Fruit fly (Drosophila melanogaster) whole organism, embryonic: ENCODE results near the gene Acp32CD.

Experiments
- Awh ChIP-seq: fragments of 200-800 bp; sonication (Bioruptor generic); IDR thresholded peaks from 2 replicates; pipeline ENCODE4, ENCODE4 v1.3.6; 2022; ENCODE audit warnings: missing biosample characterization, missing genetic modification characterization
- BEAF-32 ChIP-seq: fragments of 200-800 bp; sonication (Bioruptor generic); optimal IDR thresholded peaks from 3 replicates; lab custom pipeline; 2017; ENCODE audit warnings: missing biosample characterization, missing genetic modification characterization, mild to moderate bottlenecking, moderate library complexity, missing genetic modification reagents
- Bteb2 ChIP-seq: fragments of 200-800 bp; sonication (Bioruptor generic); optimal IDR thresholded peaks from 2 replicates; lab custom pipeline; 2016; ENCODE audit warnings: missing biosample characterization, missing genetic modification characterization
- C15 ChIP-seq: fragments of 200-800 bp; sonication (Bioruptor generic); IDR thresholded peaks from 3 replicates; pipeline ENCODE4 v1.3.6; 2022; ENCODE audit warnings: missing biosample characterization, missing genetic modification characterization
- CG11504 ChIP-seq: fragments of 200-800 bp; sonication (Bioruptor generic); optimal IDR thresholded peaks from 3 replicates; lab custom pipeline; 2019; ENCODE audit warnings: missing biosample characterization, mild to moderate bottlenecking, missing genetic modification characterization, moderate library complexity
- CG11723 ChIP-seq: fragments of 200-800 bp; sonication (Bioruptor generic); optimal IDR thresholded peaks from 2 replicates; lab custom pipeline; 2017; ENCODE audit warnings: missing biosample characterization, mild to moderate bottlenecking, missing genetic modification characterization
- CG14014 ChIP-seq: fragments of 200-800 bp; sonication (Bioruptor generic); IDR thresholded peaks from 2 replicates; pipeline ENCODE4 v1.3.6; 2022; ENCODE audit warnings: missing biosample characterization, missing genetic modification characterization
- CG42726 ChIP-seq: fragments of 200-800 bp; sonication (Bioruptor generic); IDR thresholded peaks from 2 replicates; pipeline ENCODE4 v1.3.6; 2022; ENCODE audit warnings: missing biosample characterization, missing genetic modification characterization; ENCODE audit not compliant: partially characterized antibody
- CG4282 ChIP-seq: fragments of 200-800 bp; sonication (Bioruptor generic); optimal IDR thresholded peaks from 2 replicates; lab custom pipeline; 2016; ENCODE audit warnings: missing biosample characterization, missing genetic modification characterization
- CG4360 ChIP-seq: fragments of 200-800 bp; sonication (Bioruptor generic); IDR thresholded peaks from 2 replicates; pipeline ENCODE4 v1.3.6; 2022; ENCODE audit warnings: missing biosample characterization, missing genetic modification characterization
- CG5953 ChIP-seq: fragments of 200-800 bp; sonication (Bioruptor generic); IDR thresholded peaks from 2 replicates; pipeline ENCODE4 v1.3.6; 2022; ENCODE audit warnings: missing biosample characterization, missing genetic modification characterization
- CG6654 ChIP-seq: fragments of 200-800 bp; sonication (Bioruptor generic); optimal IDR thresholded peaks from 2 replicates; lab custom pipeline; 2017; ENCODE audit warnings: missing biosample characterization, mild to moderate bottlenecking, missing genetic modification characterization
- CG8478 ChIP-seq: fragments of >200 bp; optimal IDR thresholded peaks from 2 replicates; lab custom pipeline; 2018
- CTCF ChIP-seq: fragments of 200-800 bp; sonication (Bioruptor generic); optimal IDR thresholded peaks from 2 replicates; lab custom pipeline; 2017; ENCODE audit warnings: missing biosample characterization, mild to moderate bottlenecking, missing genetic modification characterization, moderate library complexity
- Gug ChIP-seq: fragments of 200-800 bp; sonication (Bioruptor generic); IDR thresholded peaks from 4 replicates; pipeline ENCODE4 v1.3.6; 2022; ENCODE audit warnings: missing biosample characterization, missing genetic modification characterization
- HHEX ChIP-seq: fragments of 200-800 bp; sonication (Bioruptor generic); optimal IDR thresholded peaks from 3 replicates; lab custom pipeline; 2017; ENCODE audit warnings: missing biosample characterization, mild to moderate bottlenecking, missing genetic modification characterization, missing genetic modification reagents
- Hr3 ChIP-seq: fragments of 200-800 bp; sonication (Bioruptor generic); optimal IDR thresholded peaks from 3 replicates; lab custom pipeline; 2016; ENCODE audit warnings: missing biosample characterization, missing genetic modification characterization
- Hr78 ChIP-seq, 2 experiments: fragments of 200-800 bp in 1 of 2; fragments of >200 bp in 1 of 2; sonication (Bioruptor generic) in 1 of 2; optimal IDR thresholded peaks; 2 replicates each; lab custom pipeline; 2017 to 2019; ENCODE audit warnings: missing biosample characterization in 2 of 2, missing genetic modification characterization in 2 of 2, mild to moderate bottlenecking in 1 of 2, moderate library complexity in 1 of 2
- Hsf ChIP-seq: fragments of 200-800 bp; sonication (Bioruptor generic); optimal IDR thresholded peaks from 3 replicates; lab custom pipeline; 2016; ENCODE audit warnings: missing biosample characterization, missing genetic modification characterization
- Lim3 ChIP-seq: fragments of 200-800 bp; sonication (Bioruptor generic); IDR thresholded peaks from 2 replicates; pipeline ENCODE4 v1.3.6; 2022; ENCODE audit warnings: missing biosample characterization, missing genetic modification characterization
- Nf-YB ChIP-seq: fragments of 200-800 bp; sonication (Bioruptor generic); optimal IDR thresholded peaks from 3 replicates; lab custom pipeline; 2019; ENCODE audit warnings: missing biosample characterization, mild to moderate bottlenecking, missing genetic modification characterization, moderate library complexity
- Nf-YC ChIP-seq: fragments of 200-800 bp; optimal IDR thresholded peaks from 3 replicates; lab custom pipeline; 2019; ENCODE audit warnings: missing biosample characterization, mild to moderate bottlenecking, missing genetic modification characterization, moderate library complexity
- Poxn ChIP-seq: fragments of 200-800 bp; sonication (Bioruptor generic); IDR thresholded peaks from 2 replicates; pipeline ENCODE4 v1.3.6; 2022; ENCODE audit warnings: missing biosample characterization, missing genetic modification characterization
- Usf ChIP-seq: fragments of 200-800 bp; sonication (Bioruptor generic); optimal IDR thresholded peaks from 2 replicates; lab custom pipeline; 2017; ENCODE audit warnings: missing genotype, missing biosample characterization, missing genetic modification characterization
- ac ChIP-seq: fragments of 200-800 bp; sonication (Bioruptor generic); optimal IDR thresholded peaks from 3 replicates; lab custom pipeline; 2017; ENCODE audit warnings: missing biosample characterization, mild to moderate bottlenecking, missing genetic modification characterization
- cato ChIP-seq: fragments of 200-800 bp; sonication (Bioruptor generic); optimal IDR thresholded peaks from 2 replicates; lab custom pipeline; 2016; ENCODE audit warnings: missing biosample characterization, missing genetic modification characterization, borderline replicate concordance
- corto ChIP-seq: fragments of 200-800 bp; sonication (Bioruptor generic); optimal IDR thresholded peaks from 2 replicates; lab custom pipeline; 2016; ENCODE audit warnings: missing biosample characterization, mild to moderate bottlenecking, missing genetic modification characterization, moderate library complexity
- gce ChIP-seq: fragments of 200-800 bp; sonication (Bioruptor generic); IDR thresholded peaks from 3 replicates; pipeline ENCODE4 v1.3.6; 2022; ENCODE audit warnings: missing biosample characterization, missing genetic modification characterization
- gsb ChIP-seq: fragments of 200-800 bp; sonication (Bioruptor generic); IDR thresholded peaks from 2 replicates; pipeline ENCODE4 v1.3.6; 2022; ENCODE audit warnings: missing biosample characterization, missing genetic modification characterization
- gsb-n ChIP-seq: fragments of 200-800 bp; sonication (Bioruptor generic); optimal IDR thresholded peaks from 3 replicates; lab custom pipeline; 2018; ENCODE audit warnings: missing biosample characterization, mild to moderate bottlenecking, missing genetic modification characterization
- gt ChIP-seq: fragments of 200-800 bp; sonication (Bioruptor generic); IDR thresholded peaks from 2 replicates; pipeline ENCODE4 v1.3.6; 2022; ENCODE audit warnings: missing biosample characterization, missing genetic modification characterization
- hbn ChIP-seq: fragments of 200-800 bp; sonication (Bioruptor generic); IDR thresholded peaks from 2 replicates; pipeline ENCODE4 v1.3.6; 2022; ENCODE audit warnings: missing biosample characterization, missing genetic modification characterization; ENCODE audit not compliant: partially characterized antibody
- luna ChIP-seq: fragments of 200-800 bp; sonication (Bioruptor generic); optimal IDR thresholded peaks from 2 replicates; lab custom pipeline; 2016; ENCODE audit warnings: missing biosample characterization, missing genetic modification characterization
- pan ChIP-seq, 4 experiments: fragments of >200 bp in 3 of 4; fragments of 200-800 bp in 1 of 4; sonication (Bioruptor generic) in 1 of 4; optimal IDR thresholded peaks in 3 of 4; IDR thresholded peaks in 1 of 4; 2 replicates each; pipeline versions ENCODE4 v1.3.6 to Lab custom; 2017 to 2022; ENCODE audit warnings: missing biosample characterization in 2 of 4, missing genetic modification characterization in 2 of 4, mixed read lengths in 1 of 4
- pfk ChIP-seq: fragments of 200-800 bp; sonication (Bioruptor generic); optimal IDR thresholded peaks from 2 replicates; lab custom pipeline; 2018; ENCODE audit warnings: missing biosample characterization, mild to moderate bottlenecking, missing genetic modification characterization, moderate library complexity
- pros ChIP-seq: fragments of 200-800 bp; sonication (Bioruptor generic); optimal IDR thresholded peaks from 3 replicates; lab custom pipeline; 2019; ENCODE audit warnings: missing biosample characterization, mild to moderate bottlenecking, missing genetic modification characterization, moderate library complexity
- run ChIP-seq: fragments of 200-800 bp; sonication (Bioruptor generic); optimal IDR thresholded peaks from 3 replicates; lab custom pipeline; 2018; ENCODE audit warnings: missing biosample characterization, mild to moderate bottlenecking, missing genetic modification characterization
- sisA ChIP-seq: fragments of 200-800 bp; sonication (Bioruptor generic); IDR thresholded peaks from 2 replicates; pipeline ENCODE4 v1.3.6; 2022; ENCODE audit warnings: missing biosample characterization, missing genetic modification characterization
- sqz ChIP-seq: fragments of 200-800 bp; sonication (Bioruptor generic); optimal IDR thresholded peaks from 3 replicates; lab custom pipeline; 2018; ENCODE audit warnings: missing biosample characterization, mild to moderate bottlenecking, missing genetic modification characterization
- stwl ChIP-seq: fragments of 200-800 bp; sonication (Bioruptor generic); optimal IDR thresholded peaks from 3 replicates; lab custom pipeline; 2018; ENCODE audit warnings: missing biosample characterization, mild to moderate bottlenecking, missing genetic modification characterization, moderate library complexity
- tgo ChIP-seq: fragments of 200-800 bp; sonication (Bioruptor generic); IDR thresholded peaks from 3 replicates; pipeline ENCODE4 v1.3.6; 2022; ENCODE audit warnings: missing biosample characterization, missing genetic modification characterization
- tio ChIP-seq: fragments of 200-800 bp; sonication (Bioruptor generic); optimal IDR thresholded peaks from 2 replicates; lab custom pipeline; 2017; ENCODE audit warnings: missing biosample characterization, missing genetic modification characterization, inconsistent platforms
- trem ChIP-seq: fragments of 200-800 bp; optimal IDR thresholded peaks from 3 replicates; lab custom pipeline; 2019; ENCODE audit warnings: missing biosample characterization, mild to moderate bottlenecking, missing genetic modification characterization, moderate library complexity
- twi ChIP-seq: fragments of 200-800 bp; optimal IDR thresholded peaks from 2 replicates; lab custom pipeline; 2019; ENCODE audit warnings: missing biosample characterization, mild to moderate bottlenecking, missing genetic modification characterization, moderate library complexity
- unpg ChIP-seq: fragments of 200-800 bp; sonication (Bioruptor generic); optimal IDR thresholded peaks from 3 replicates; lab custom pipeline; 2018; ENCODE audit warnings: missing biosample characterization, mild to moderate bottlenecking, missing genetic modification characterization, moderate library complexity
- usp ChIP-seq: fragments of >200 bp; optimal IDR thresholded peaks from 2 replicates; lab custom pipeline; 2017; ENCODE audit warnings: missing biosample characterization, missing genetic modification characterization
- wek ChIP-seq: fragments of 200-800 bp; sonication (Bioruptor generic); optimal IDR thresholded peaks from 3 replicates; lab custom pipeline; 2018; ENCODE audit warnings: missing biosample characterization, mild to moderate bottlenecking, missing genetic modification characterization, moderate library complexity
- zf30C ChIP-seq: fragments of 200-800 bp; sonication (Bioruptor generic); optimal IDR thresholded peaks from 3 replicates; lab custom pipeline; 2018; ENCODE audit warnings: missing biosample characterization, mild to moderate bottlenecking, missing genetic modification characterization

Gene Acp32CD

dm6 chr2L:11057333-11058110 lies 42.1 kb downstream of the Acp32CD start (continued):
- TF ChIP-seq pan (optimal IDR thresholded peaks at IDR 0.05; lab: Kevin White, UChicago) (no peak), pan (GFP tag; optimal IDR thresholded peaks at IDR 0.05 in 1 of 2, IDR thresholded peaks at IDR 0.05 in 1 of 2) (peak in 1 of 2 experiments; percentile 63), CG4360 (GFP tag; lab: Robert Waterston, UW) (no peak), Hr78 (GFP tag; optimal IDR thresholded peaks at IDR 0.05; lab: Kevin White, UChicago) (no peak), Usf (GFP tag; lab: Kevin White, UChicago) (peak; percentile 28), run (tag; lab: Kevin White, UChicago) (no peak), CG42726 (GFP tag; lab: Robert Waterston, UW) (no peak), trem (tag; lab: Kevin White, UChicago) (peak; percentile 50), CG6654 (GFP tag; lab: Kevin White, UChicago) (peak; percentile 40), Gug (GFP tag; lab: Robert Waterston, UW) (peak; percentile 80), wek (GFP tag; lab: Kevin White, UChicago) (peak; percentile 23), gt (GFP tag; lab: Robert Waterston, UW) (no peak), sqz (peak; percentile 52), cato (peak; percentile 60), CG14014 (GFP tag; lab: Robert Waterston, UW) (peak; percentile 67), gsb (GFP tag; lab: Robert Waterston, UW) (0 out of 2 replicates have a peak, but pooled peaks have one; percentile 12), CG11504 (tag; lab: Kevin White, UChicago) (peak; percentile 87), Nf-YC (tag; lab: Kevin White, UChicago) (peak; percentile 75), BEAF-32 (no peak), Poxn (GFP tag; lab: Robert Waterston, UW) (peak; percentile 28; the same call in 1 of the 2 replicates), luna (GFP tag; lab: Kevin White, UChicago) (no peak), zf30C (GFP tag; lab: Kevin White, UChicago) (no peak), gce (GFP tag; lab: Robert Waterston, UW) (peak; percentile 50; the same call in 1 of the 3 replicates), twi (peak; percentile 38), CG5953 (GFP tag; lab: Robert Waterston, UW) (no peak), Hr3 (peak; percentile 79), usp (GFP tag; lab: Kevin White, UChicago) (no peak), stwl (tag; lab: Kevin White, UChicago) (no peak), Lim3 (GFP tag; lab: Robert Waterston, UW) (peak; percentile 32; the same call in 1 of the 2 replicates), tgo (GFP tag; lab: Robert Waterston, UW) (peak; percentile 84), Awh (GFP tag; lab: Robert Waterston, UW) (peak; percentile 19; the same call in 1 of the 2 replicates), Nf-YB (GFP tag; lab: Kevin White, UChicago) (peak; percentile 45), ac (GFP tag; lab: Kevin White, UChicago) (no peak), pros (GFP tag; lab: Kevin White, UChicago) (no peak), sisA (peak; percentile 69), CG11723 (GFP tag; lab: Kevin White, UChicago) (peak; percentile 56), Hsf (peak; percentile 81), Bteb2 (GFP tag; lab: Kevin White, UChicago) (peak; percentile 57), CTCF (GFP tag; lab: Kevin White, UChicago) (peak; percentile 2), tio (peak; percentile 78), CG4282 (GFP tag; lab: Kevin White, UChicago) (peak; percentile 21), HHEX (GFP tag; lab: Kevin White, UChicago) (peak; percentile 65), CG8478 (lab: Kevin White, UChicago) (no peak), gsb-n (tag; lab: Kevin White, UChicago) (peak; percentile 50), C15 (GFP tag; lab: Robert Waterston, UW) (no peak), unpg (GFP tag; lab: Kevin White, UChicago) (peak; percentile 80), hbn (GFP tag; lab: Robert Waterston, UW) (no peak), pfk (GFP tag; lab: Kevin White, UChicago) (no peak), corto (GFP tag; lab: Kevin White, UChicago) (no peak)
